Worm (Caenorhabditis elegans) whole organism, L4 larva: ENCODE measurements around the gene F47B7.3.

Experiments
- F37D6.2 ChIP-seq: sonication (generic microtip); optimal IDR thresholded peaks from 2 replicates; lab custom pipeline; 2016; ENCODE audit warnings: mild to moderate bottlenecking, missing genetic modification characterization, missing compliant biosample characterization
- nhr-11 ChIP-seq: fragments of 150-350 bp; optimal IDR thresholded peaks from 2 replicates; lab custom pipeline; 2014; ENCODE audit warnings: missing biosample characterization, missing genetic modification characterization

DNA sequence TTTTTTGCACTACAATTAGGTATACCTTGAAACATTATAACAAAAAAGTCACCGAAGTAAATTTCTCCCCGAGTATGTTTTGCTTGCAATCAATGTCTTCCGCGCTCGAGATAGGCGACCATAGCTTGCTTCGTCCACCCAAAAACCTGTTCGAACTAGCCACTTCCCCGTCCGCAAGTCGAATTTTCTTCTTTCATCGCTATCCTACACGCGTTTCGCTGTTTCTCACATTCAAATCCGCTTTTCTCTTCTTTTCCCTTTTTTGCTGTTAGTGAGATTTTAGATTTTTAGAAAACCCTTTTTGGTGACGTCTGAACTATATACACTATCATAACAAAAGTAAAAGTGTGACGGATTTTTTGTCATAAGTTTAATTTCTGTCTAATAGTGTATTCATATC is 9.0 kb upstream of the F47B7.3 start:
- no peak for TF ChIP-seq nhr-11
- no peak for TF ChIP-seq F37D6.2 (tag; lab: Kevin White, UChicago)
